Worm (Caenorhabditis elegans) whole organism, early embryonic: ENCODE measurements around the gene K03H9.3.

ENCODE experiments used
- B0310.2 ChIP-seq: sonication (generic microtip); optimal IDR thresholded peaks from 2 replicates; lab custom pipeline; 2016; ENCODE audit warnings: mild to moderate bottlenecking, missing genetic modification characterization, missing compliant biosample characterization
- ama-1 ChIP-seq: fragments of 150-350 bp; optimal IDR thresholded peaks from 2 replicates; lab custom pipeline; 2014
- flt-1 ChIP-seq: fragments of 200-800 bp; sonication (Bioruptor generic); IDR thresholded peaks from 2 replicates; pipeline ENCODE4 v1.3.6; 2022; ENCODE audit warnings: missing genetic modification characterization, missing compliant biosample characterization
- hmbx-1 ChIP-seq: sonication (generic microtip); optimal IDR thresholded peaks from 2 replicates; lab custom pipeline; 2016; ENCODE audit warnings: mild to moderate bottlenecking, missing genetic modification characterization, missing compliant biosample characterization
- pes-1 ChIP-seq: fragments of 200-800 bp; sonication (Bioruptor generic); IDR thresholded peaks from 2 replicates; pipeline ENCODE4 v1.3.6; 2022; ENCODE audit warnings: missing genetic modification reagents, missing genetic modification characterization, missing compliant biosample characterization
- sea-1 ChIP-seq: fragments of 200-800 bp; sonication (Bioruptor generic); conservative IDR thresholded peaks from 2 replicates; pipeline ENCODE4 v1.3.6; 2022; ENCODE audit warnings: missing genetic modification characterization, missing compliant biosample characterization
- tbx-37 ChIP-seq: fragments of 200-800 bp; sonication (Bioruptor generic); conservative IDR thresholded peaks from 2 replicates; pipeline ENCODE4 v1.3.6; 2022; ENCODE audit warnings: missing genetic modification reagents, missing genetic modification characterization, missing compliant biosample characterization

DNA sequence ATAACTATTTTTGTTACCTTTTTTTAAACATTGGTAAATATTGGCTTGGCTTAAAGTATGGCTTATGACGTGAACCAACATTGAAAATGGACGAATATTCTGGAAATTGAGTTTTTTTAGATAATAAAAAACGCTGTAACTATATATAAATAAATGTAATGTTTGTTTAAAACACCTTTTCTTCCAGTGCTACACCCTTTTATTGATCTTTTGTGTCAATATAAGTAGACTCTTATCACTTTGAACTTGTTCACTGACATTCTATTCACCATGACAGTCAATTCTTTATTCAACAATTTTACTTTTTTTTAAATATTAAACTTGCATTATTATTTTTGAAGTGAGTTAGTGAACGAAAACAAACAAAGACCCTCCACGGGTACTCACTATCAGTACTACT is 19.7 kb upstream of the K03H9.3 start, which contains the start of gene T25D10.1:
- TF ChIP-seq flt-1 (GFP tag; lab: Robert Waterston, UW): no peak
- TF ChIP-seq pes-1: no peak
- TF ChIP-seq tbx-37 (GFP tag; lab: Robert Waterston, UW): no peak
- no peak for TF ChIP-seq ama-1 (lab: Kevin White, UChicago)
- no peak for TF ChIP-seq sea-1 (GFP tag; lab: Robert Waterston, UW)
- TF ChIP-seq B0310.2 (tag; lab: Kevin White, UChicago): no peak
- no peak for TF ChIP-seq hmbx-1 (tag; lab: Kevin White, UChicago)
